Worm (Caenorhabditis elegans): Measurements from ENCODE around the gene fbxa-127.

DNA sequence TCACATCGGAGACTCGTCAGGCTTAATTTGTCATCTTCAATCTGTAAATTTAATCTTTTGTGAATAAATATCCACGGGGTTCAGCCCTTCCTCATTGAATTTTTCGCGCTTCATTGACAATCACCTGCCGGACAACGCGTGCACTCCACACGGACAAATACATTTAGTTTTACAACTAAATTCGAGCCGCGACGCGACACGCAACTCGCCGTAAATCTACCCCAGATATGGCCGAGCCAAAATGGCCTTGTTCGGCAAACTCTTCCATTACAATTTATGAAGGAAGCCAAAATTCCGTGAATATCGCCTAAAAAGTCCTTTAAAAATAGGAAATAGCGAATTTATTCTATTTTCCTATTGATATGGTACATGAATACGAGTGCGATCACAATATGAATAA, 16.3 kb downstream of the fbxa-127 start:
- TF ChIP-seq hlh-15 (tag; optimal IDR thresholded peaks at IDR 0.05), result no peak
- no peak for TF ChIP-seq unc-55 (GFP tag; optimal IDR thresholded peaks at IDR 0.05)
- TF ChIP-seq ceh-9 (tag; optimal IDR thresholded peaks at IDR 0.05), result no peak
- no peak for TF ChIP-seq ceh-30 (tag; optimal IDR thresholded peaks at IDR 0.05)
- no peak for TF ChIP-seq pqm-1 (tag; optimal IDR thresholded peaks at IDR 0.05)
- no peak for TF ChIP-seq ztf-16 (tag; optimal IDR thresholded peaks at IDR 0.05)
- TF ChIP-seq gmeb-2 (tag; optimal IDR thresholded peaks at IDR 0.05), result no peak
- TF ChIP-seq fkh-10 (GFP tag; optimal IDR thresholded peaks at IDR 0.05), result no peak
- TF ChIP-seq lin-11 (tag; optimal IDR thresholded peaks at IDR 0.05), result no peak
- TF ChIP-seq ceh-2 (tag; optimal IDR thresholded peaks at IDR 0.05), result no peak
- TF ChIP-seq odd-2 (tag; optimal IDR thresholded peaks at IDR 0.05), result no peak
- TF ChIP-seq ceh-22 (tag; optimal IDR thresholded peaks at IDR 0.05), result no peak
- no peak for TF ChIP-seq dmd-4 (tag; optimal IDR thresholded peaks at IDR 0.05; ENCODE audit: borderline replicate concordance)
